Fruit fly (Drosophila melanogaster): ENCODE data around the gene CG7083.

Gene CG7083

dm6 chr3L:8363266-8363665 lies 22.7 kb downstream of the CG7083 start:
- TF ChIP-seq Mnt (GFP tag; optimal IDR thresholded peaks at IDR 0.05): no peak
- TF ChIP-seq kay (GFP tag; ENCODE audit: borderline replicate concordance): no peak

dm6 chr3L:8368694-8369344 lies 28.2 kb downstream of the CG7083 start:
- no peak for TF ChIP-seq CG1620 (GFP tag; optimal IDR thresholded peaks at IDR 0.05)
- no peak for TF ChIP-seq bab1 (GFP tag; optimal IDR thresholded peaks at IDR 0.05)
- no peak for TF ChIP-seq CG5204 (GFP tag; optimal IDR thresholded peaks at IDR 0.05)
- no peak for TF ChIP-seq CG7101 (tag; optimal IDR thresholded peaks at IDR 0.05)
- no peak for TF ChIP-seq Hr96 (GFP tag; optimal IDR thresholded peaks at IDR 0.05)
- TF ChIP-seq Clk (GFP tag; optimal IDR thresholded peaks at IDR 0.05): no peak
- TF ChIP-seq CG7045 (GFP tag; optimal IDR thresholded peaks at IDR 0.05): no peak
- no peak for TF ChIP-seq Crg-1 (GFP tag; optimal IDR thresholded peaks at IDR 0.05)
- TF ChIP-seq kay (GFP tag; ENCODE audit: borderline replicate concordance): no peak
- TF ChIP-seq Mnt (GFP tag; optimal IDR thresholded peaks at IDR 0.05): no peak

DNA sequence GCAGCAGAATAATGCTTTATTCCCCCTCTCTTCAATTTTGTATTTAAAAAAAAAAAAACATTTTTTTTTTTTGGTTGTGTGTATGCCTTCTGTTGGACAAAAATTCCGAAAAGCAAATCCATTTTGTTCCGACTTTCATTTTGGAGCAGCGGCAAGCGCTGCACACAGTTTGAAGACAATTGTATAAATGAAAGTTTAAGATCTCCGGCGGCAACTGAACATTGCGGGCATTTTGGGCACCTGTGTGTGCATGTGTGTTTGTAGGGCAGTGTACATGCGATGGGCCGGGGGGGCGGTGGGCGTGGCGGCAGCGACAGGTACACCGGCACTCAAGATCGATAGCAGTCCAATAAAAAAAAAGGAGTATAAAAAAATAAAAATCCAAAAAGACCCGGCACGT lies 28.9 kb downstream of the CG7083 start:
- TF ChIP-seq CG1620 (GFP tag; optimal IDR thresholded peaks at IDR 0.05): no peak
- TF ChIP-seq kay (GFP tag; ENCODE audit: borderline replicate concordance): peak; percentile 14
- no peak for TF ChIP-seq bab1 (GFP tag; optimal IDR thresholded peaks at IDR 0.05)

DNA sequence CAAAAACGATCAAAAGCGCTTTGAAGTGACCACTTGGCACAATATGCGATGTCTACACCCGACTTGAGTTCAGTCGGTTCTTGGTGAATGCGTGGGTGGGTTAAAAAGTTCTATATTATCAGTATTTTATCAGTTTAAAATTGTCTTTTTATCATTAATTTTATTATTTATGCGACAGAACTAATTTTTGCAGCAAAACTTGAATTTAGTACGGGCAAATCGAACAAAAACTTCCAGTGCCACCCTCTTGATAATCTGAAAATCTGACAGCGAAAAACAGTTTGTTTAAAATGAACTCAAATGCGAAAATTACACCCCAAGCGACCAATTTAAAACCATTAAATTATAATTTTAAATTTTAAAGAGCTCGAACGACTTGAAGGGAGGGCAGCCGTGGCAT lies 30.3 kb downstream of the CG7083 start:
- TF ChIP-seq pad (GFP tag; optimal IDR thresholded peaks at IDR 0.05): no peak
- TF ChIP-seq Clk (GFP tag; optimal IDR thresholded peaks at IDR 0.05): no peak
- TF ChIP-seq cnc (optimal IDR thresholded peaks at IDR 0.05): no peak

DNA sequence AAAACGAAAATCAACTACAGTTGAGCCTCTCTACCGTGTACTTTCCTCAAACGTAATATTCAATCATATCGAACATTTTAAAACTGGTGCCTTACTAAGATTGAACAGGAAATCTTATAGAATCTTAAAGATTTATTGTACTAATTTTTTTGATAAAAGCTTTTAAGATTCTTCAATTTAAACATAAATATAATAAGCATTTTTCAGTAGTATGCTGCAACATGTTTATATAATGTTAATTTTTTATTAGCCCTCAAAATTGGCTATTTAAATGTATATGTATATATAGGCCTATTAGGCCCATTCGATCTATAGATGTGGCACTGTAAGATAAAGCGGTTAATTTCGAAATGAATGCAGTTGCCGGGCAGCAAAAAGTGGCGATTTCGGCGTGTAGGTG lies 31.0 kb downstream of the CG7083 start:
- TF ChIP-seq CG5204 (GFP tag; optimal IDR thresholded peaks at IDR 0.05): no peak
- TF ChIP-seq Clk (GFP tag; optimal IDR thresholded peaks at IDR 0.05): no peak
- TF ChIP-seq Hr96 (GFP tag; optimal IDR thresholded peaks at IDR 0.05): no peak
- no peak for TF ChIP-seq CG12768 (GFP tag; optimal IDR thresholded peaks at IDR 0.05)
- TF ChIP-seq CG11617 (GFP tag; optimal IDR thresholded peaks at IDR 0.05): no peak

- TF ChIP-seq CG7101 (tag; optimal IDR thresholded peaks at IDR 0.05) (no peak), cnc (optimal IDR thresholded peaks at IDR 0.05) (no peak), Crg-1 (GFP tag; optimal IDR thresholded peaks at IDR 0.05) (no peak), Mnt (GFP tag; optimal IDR thresholded peaks at IDR 0.05) (no peak), CG5204 (GFP tag; optimal IDR thresholded peaks at IDR 0.05) (no peak), tj (GFP tag; optimal IDR thresholded peaks at IDR 0.05) (no peak), toe (GFP tag; optimal IDR thresholded peaks at IDR 0.05) (no peak)
Observed at dm6 chr3L:8372035-8372434, 31.4 kb downstream of the CG7083 start, which contains the start of gene ImpE1. Gene ImpE1, plus strand, starts transcription at chr3L:8372405.

DNA sequence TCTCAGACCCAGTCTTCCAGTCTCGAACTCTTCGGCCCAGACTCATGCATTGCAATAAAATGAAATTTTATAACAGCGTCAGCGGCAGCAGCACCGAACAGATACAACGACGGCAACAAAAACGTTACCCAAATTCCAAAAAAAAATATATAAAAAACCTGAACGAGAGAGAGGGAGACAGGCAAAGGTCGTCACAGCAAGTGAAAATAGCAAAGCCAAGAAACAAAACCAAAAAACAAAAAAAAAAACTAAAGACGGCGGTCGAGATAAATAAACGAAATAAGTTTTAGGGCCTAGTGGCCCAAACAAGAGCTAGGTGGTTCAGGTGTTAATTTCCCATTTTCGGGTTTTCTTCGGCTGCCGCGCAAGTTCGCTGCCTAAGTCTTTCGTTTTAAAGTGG lies 33.5 kb downstream of the CG7083 start:
- TF ChIP-seq pad (GFP tag; optimal IDR thresholded peaks at IDR 0.05): no peak
- TF ChIP-seq bab1 (GFP tag; optimal IDR thresholded peaks at IDR 0.05): no peak
- TF ChIP-seq CG11617 (GFP tag; optimal IDR thresholded peaks at IDR 0.05): no peak
- no peak for TF ChIP-seq CG14711 (tag; optimal IDR thresholded peaks at IDR 0.05)
- TF ChIP-seq tj (GFP tag; optimal IDR thresholded peaks at IDR 0.05): no peak
- TF ChIP-seq cnc (optimal IDR thresholded peaks at IDR 0.05): no peak
- no peak for TF ChIP-seq CG1620 (GFP tag; optimal IDR thresholded peaks at IDR 0.05)
- no peak for TF ChIP-seq Mnt (GFP tag; optimal IDR thresholded peaks at IDR 0.05)
- TF ChIP-seq CG7045 (GFP tag; optimal IDR thresholded peaks at IDR 0.05): no peak
- TF ChIP-seq CG12768 (GFP tag; optimal IDR thresholded peaks at IDR 0.05): no peak
- no peak for TF ChIP-seq CG7101 (tag; optimal IDR thresholded peaks at IDR 0.05)
- TF ChIP-seq Crg-1 (GFP tag; optimal IDR thresholded peaks at IDR 0.05): no peak
- TF ChIP-seq Hr96 (GFP tag; optimal IDR thresholded peaks at IDR 0.05): no peak
- TF ChIP-seq cic (GFP tag; optimal IDR thresholded peaks at IDR 0.05): no peak
- no peak for TF ChIP-seq toe (GFP tag; optimal IDR thresholded peaks at IDR 0.05)
- TF ChIP-seq ovo (GFP tag; optimal IDR thresholded peaks at IDR 0.05): no peak
- TF ChIP-seq CG33017 (tag; optimal IDR thresholded peaks at IDR 0.05): no peak

DNA sequence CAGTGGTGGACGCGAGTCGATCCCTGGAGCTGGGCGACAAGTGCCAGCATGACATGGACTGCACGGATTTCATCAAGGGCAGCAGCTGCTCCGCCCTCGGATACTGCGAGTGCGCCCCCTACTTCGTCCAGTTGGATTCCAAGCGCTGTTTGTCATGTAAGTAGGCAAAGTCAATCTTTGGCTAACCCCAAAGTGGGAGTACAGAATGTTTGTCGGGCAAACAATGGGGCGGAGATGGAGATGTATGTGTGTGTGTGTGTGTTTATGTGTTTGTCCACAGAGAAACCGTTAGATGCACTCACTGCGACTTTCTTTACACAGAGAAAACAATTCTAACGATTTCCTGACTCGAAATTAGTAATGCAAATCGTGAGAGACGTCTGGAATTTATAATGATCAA lies 38.6 kb downstream of the CG7083 start:
- TF ChIP-seq CG11617 (GFP tag; optimal IDR thresholded peaks at IDR 0.05): no peak
- no peak for TF ChIP-seq Hr96 (GFP tag; optimal IDR thresholded peaks at IDR 0.05)
- no peak for TF ChIP-seq CG7045 (GFP tag; optimal IDR thresholded peaks at IDR 0.05)
- no peak for TF ChIP-seq toe (GFP tag; optimal IDR thresholded peaks at IDR 0.05)
- no peak for TF ChIP-seq Mnt (GFP tag; optimal IDR thresholded peaks at IDR 0.05)
- TF ChIP-seq Crg-1 (GFP tag; optimal IDR thresholded peaks at IDR 0.05): no peak
- TF ChIP-seq CG14711 (tag; optimal IDR thresholded peaks at IDR 0.05): no peak

Measured in whole organism, adult.